Worm (Caenorhabditis elegans) whole organism, mixed stage, embryonic: ENCODE data around the gene F53A9.1.

ENCODE experiments used
- blmp-1 ChIP-seq: fragments of 150-350 bp; optimal IDR thresholded peaks from 2 replicates; lab custom pipeline; 2014; ENCODE audit warnings: missing biosample characterization, missing genetic modification characterization
- ceh-43 ChIP-seq: fragments of 200-800 bp; sonication (Bioruptor generic); optimal IDR thresholded peaks from 2 replicates; lab custom pipeline; 2018; ENCODE audit warnings: mild to moderate bottlenecking, missing genetic modification characterization, moderate library complexity, missing compliant biosample characterization
- elt-3 ChIP-seq: fragments of 150-350 bp; optimal IDR thresholded peaks from 2 replicates; lab custom pipeline; 2014; ENCODE audit warnings: missing biosample characterization, missing genetic modification characterization
- hlh-1 ChIP-seq: fragments of 150-350 bp; optimal IDR thresholded peaks from 2 replicates; lab custom pipeline; 2014; ENCODE audit warnings: missing biosample characterization, missing genetic modification reagents, missing genetic modification characterization
- lsy-2 ChIP-seq: fragments of 150-350 bp; optimal IDR thresholded peaks from 2 replicates; lab custom pipeline; 2014; ENCODE audit warnings: missing biosample characterization, missing genetic modification characterization
- mab-5 ChIP-seq: fragments of 150-350 bp; optimal IDR thresholded peaks from 2 replicates; lab custom pipeline; 2014; ENCODE audit warnings: missing biosample characterization, missing genetic modification characterization
- mep-1 ChIP-seq: fragments of 150-350 bp; optimal IDR thresholded peaks from 2 replicates; lab custom pipeline; 2017; ENCODE audit warnings: missing biosample characterization, missing genetic modification reagents, missing genetic modification characterization, inconsistent platforms
- pha-4 ChIP-seq: fragments of 150-350 bp; optimal IDR thresholded peaks from 2 replicates; lab custom pipeline; 2018; ENCODE audit warnings: missing biosample characterization, missing genetic modification reagents, missing genetic modification characterization
- unc-39 ChIP-seq: fragments of 150-350 bp; optimal IDR thresholded peaks from 2 replicates; lab custom pipeline; 2014; ENCODE audit warnings: missing biosample characterization, missing genetic modification characterization

- no peak for TF ChIP-seq unc-39 (tag; lab: Kevin White, UChicago)
- no peak for TF ChIP-seq elt-3
- no peak for TF ChIP-seq mep-1 (tag; lab: Kevin White, UChicago)
- no peak for TF ChIP-seq ceh-43 (GFP tag; lab: Kevin White, UChicago)
- no peak for TF ChIP-seq lsy-2 (tag; lab: Kevin White, UChicago)
- no peak for TF ChIP-seq hlh-1 (tag; lab: Kevin White, UChicago)
- no peak for TF ChIP-seq pha-4 (tag; lab: Kevin White, UChicago)
- no peak for TF ChIP-seq mab-5 (tag; lab: Kevin White, UChicago)
- no peak for TF ChIP-seq blmp-1 (tag; lab: Kevin White, UChicago)
These were observed 48.9 kb upstream of the F53A9.1 start for ce11 chrX:8662452-8662851.
